Worm (Caenorhabditis elegans) whole organism, L2 larva: ENCODE measurements around the gene B0545.4.

ENCODE experiments used
- C34F6.9 ChIP-seq: fragments of 150-350 bp; optimal IDR thresholded peaks from 2 replicates; lab custom pipeline; 2014; ENCODE audit warnings: missing biosample characterization, missing genetic modification characterization
- F13H6.1 ChIP-seq: sonication (generic microtip); optimal IDR thresholded peaks from 2 replicates; lab custom pipeline; 2016; ENCODE audit warnings: missing genetic modification characterization, missing compliant biosample characterization
- R02D3.7 ChIP-seq: fragments of 150-350 bp; optimal IDR thresholded peaks from 2 replicates; lab custom pipeline; 2014; ENCODE audit warnings: missing biosample characterization, missing genetic modification characterization
- Y55F3AM.14 ChIP-seq: fragments of 200-800 bp; sonication (Bioruptor generic); optimal IDR thresholded peaks from 2 replicates; lab custom pipeline; 2018; ENCODE audit warnings: mild to moderate bottlenecking, missing genetic modification characterization, missing compliant biosample characterization
- aly-2 ChIP-seq: fragments of 150-350 bp; optimal IDR thresholded peaks from 2 replicates; lab custom pipeline; 2014; ENCODE audit warnings: missing biosample characterization, missing genetic modification characterization
- blmp-1 ChIP-seq: sonication (generic microtip); optimal IDR thresholded peaks from 2 replicates; lab custom pipeline; 2017; ENCODE audit warnings: missing genetic modification characterization, mild to moderate bottlenecking, missing compliant biosample characterization, antibody characterized with exemption, moderate library complexity; ENCODE audit not compliant: insufficient read depth
- crh-2 ChIP-seq: sonication (generic microtip); optimal IDR thresholded peaks from 2 replicates; lab custom pipeline; 2017; ENCODE audit warnings: missing biosample characterization, missing genetic modification characterization
- egl-27 ChIP-seq: sonication (generic microtip); optimal IDR thresholded peaks from 3 replicates; lab custom pipeline; 2017; ENCODE audit warnings: missing biosample characterization, missing genetic modification reagents, missing genetic modification characterization
- elt-1 ChIP-seq: fragments of 150-350 bp; optimal IDR thresholded peaks from 2 replicates; lab custom pipeline; 2014; ENCODE audit warnings: missing biosample characterization, missing genetic modification characterization
- fos-1 ChIP-seq: fragments of 150-350 bp; optimal IDR thresholded peaks from 2 replicates; lab custom pipeline; 2014; ENCODE audit warnings: missing biosample characterization, missing genetic modification characterization
- lin-11 ChIP-seq: fragments of 150-350 bp; sonication (generic microtip); optimal IDR thresholded peaks from 2 replicates; lab custom pipeline; 2014; ENCODE audit warnings: missing biosample characterization, missing genetic modification characterization, inconsistent platforms, mixed read lengths
- lin-13 ChIP-seq: fragments of 150-350 bp; optimal IDR thresholded peaks from 2 replicates; lab custom pipeline; 2014; ENCODE audit warnings: missing biosample characterization, missing genetic modification reagents, missing genetic modification characterization
- lsy-2 ChIP-seq, 2 experiments: fragments of 150-350 bp in 1 of 2; sonication (generic microtip) in 1 of 2; optimal IDR thresholded peaks; 2 replicates each; lab custom pipeline; 2014 to 2017; ENCODE audit warnings: missing biosample characterization in 2 of 2, missing genetic modification characterization in 2 of 2
- mab-5 ChIP-seq: fragments of 150-350 bp; optimal IDR thresholded peaks from 2 replicates; lab custom pipeline; 2014; ENCODE audit warnings: missing biosample characterization, missing genetic modification characterization
- mdl-1 ChIP-seq, 2 experiments: fragments of 150-350 bp in 1 of 2; sonication (generic microtip) in 1 of 2; optimal IDR thresholded peaks; 2 replicates each; lab custom pipeline; 2017; ENCODE audit warnings: missing biosample characterization in 2 of 2, missing genetic modification characterization in 2 of 2
- nhr-11 ChIP-seq: fragments of 150-350 bp; optimal IDR thresholded peaks from 2 replicates; lab custom pipeline; 2014; ENCODE audit warnings: missing biosample characterization, missing genetic modification characterization
- nhr-12 ChIP-seq: fragments of 150-350 bp; optimal IDR thresholded peaks from 2 replicates; lab custom pipeline; 2014; ENCODE audit warnings: missing biosample characterization, missing genetic modification characterization
- nhr-129 ChIP-seq: fragments of 150-350 bp; optimal IDR thresholded peaks from 2 replicates; lab custom pipeline; 2014; ENCODE audit warnings: missing biosample characterization, missing genetic modification characterization
- nhr-21 ChIP-seq: fragments of 150-350 bp; optimal IDR thresholded peaks from 2 replicates; lab custom pipeline; 2014; ENCODE audit warnings: missing biosample characterization, missing genetic modification characterization
- nhr-23 ChIP-seq: fragments of 150-350 bp; optimal IDR thresholded peaks from 2 replicates; lab custom pipeline; 2014; ENCODE audit warnings: missing biosample characterization, missing genetic modification reagents, missing genetic modification characterization
- nhr-237 ChIP-seq: fragments of 150-350 bp; optimal IDR thresholded peaks from 2 replicates; lab custom pipeline; 2014; ENCODE audit warnings: missing biosample characterization, missing genetic modification characterization
- nhr-25 ChIP-seq: fragments of 150-350 bp; sonication (generic microtip); optimal IDR thresholded peaks from 3 replicates; lab custom pipeline; 2014; ENCODE audit warnings: missing biosample characterization, missing genetic modification characterization
- nhr-6 ChIP-seq: fragments of 150-350 bp; optimal IDR thresholded peaks from 2 replicates; lab custom pipeline; 2014; ENCODE audit warnings: missing biosample characterization, missing genetic modification characterization
- peb-1 ChIP-seq: fragments of 150-350 bp; optimal IDR thresholded peaks from 2 replicates; lab custom pipeline; 2014; ENCODE audit warnings: missing biosample characterization, missing genetic modification characterization
- sem-4 ChIP-seq: fragments of 150-350 bp; optimal IDR thresholded peaks from 2 replicates; lab custom pipeline; 2014; ENCODE audit warnings: missing biosample characterization, missing genetic modification reagents, missing genetic modification characterization
- skn-1 ChIP-seq: sonication (generic microtip); optimal IDR thresholded peaks from 2 replicates; lab custom pipeline; 2017; ENCODE audit warnings: missing biosample characterization, missing genetic modification characterization
- sma-3 ChIP-seq: sonication (generic microtip); optimal IDR thresholded peaks from 2 replicates; lab custom pipeline; 2016; ENCODE audit warnings: missing genetic modification reagents, missing genetic modification characterization, missing compliant biosample characterization
- sma-9 ChIP-seq, 2 experiments: fragments of 150-350 bp in 1 of 2; sonication (generic microtip) in 1 of 2; optimal IDR thresholded peaks; 2 replicates each; lab custom pipeline; 2014 to 2016; ENCODE audit warnings: missing genetic modification characterization in 2 of 2, mild to moderate bottlenecking in 1 of 2, missing biosample characterization in 1 of 2, missing compliant biosample characterization in 1 of 2, missing genetic modification reagents in 1 of 2, moderate library complexity in 1 of 2
- unc-39 ChIP-seq: fragments of 150-350 bp; optimal IDR thresholded peaks from 2 replicates; lab custom pipeline; 2014; ENCODE audit warnings: missing biosample characterization, missing genetic modification characterization
- zag-1 ChIP-seq: fragments of 150-350 bp; optimal IDR thresholded peaks from 2 replicates; lab custom pipeline; 2014; ENCODE audit warnings: missing biosample characterization, missing genetic modification characterization
- ztf-4 ChIP-seq: fragments of 150-350 bp; optimal IDR thresholded peaks from 2 replicates; lab custom pipeline; 2014; ENCODE audit warnings: missing biosample characterization, missing genetic modification characterization

Gene B0545.4

DNA sequence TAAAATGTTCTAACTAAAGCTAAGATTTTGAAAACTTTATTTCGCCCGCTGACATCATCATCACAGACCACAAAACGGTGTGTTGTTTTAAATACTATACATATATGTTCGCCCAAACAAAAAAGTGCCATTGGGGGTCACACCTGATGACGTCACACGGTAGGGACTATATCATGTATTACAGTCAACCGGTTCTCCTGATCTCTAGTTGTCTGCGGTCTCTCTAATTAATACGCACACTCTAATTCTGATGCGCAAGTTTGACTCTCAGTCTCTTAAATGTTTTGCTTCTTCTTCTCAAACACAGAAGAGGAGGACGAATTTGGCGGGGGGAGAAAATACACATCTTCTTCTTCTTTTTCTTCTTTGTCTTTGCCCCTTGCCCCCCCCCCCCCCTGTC lies 6.4 kb downstream of the B0545.4 start:
- TF ChIP-seq nhr-25 (tag; lab: Kevin White, UChicago) (peak; percentile 92), F13H6.1 (tag; lab: Kevin White, UChicago) (peak; percentile 9), sem-4 (tag; lab: Kevin White, UChicago) (peak; percentile 35), nhr-129 (tag; lab: Kevin White, UChicago) (peak; percentile 9), nhr-21 (tag; lab: Kevin White, UChicago) (peak; percentile 36), nhr-23 (no peak), sma-3 (GFP tag; lab: Kevin White, UChicago) (peak; percentile 81), R02D3.7 (tag; lab: Kevin White, UChicago) (no peak), crh-2 (tag; lab: Kevin White, UChicago) (peak; percentile 59), lsy-2 (tag; optimal IDR thresholded peaks at IDR 0.05; lab: Kevin White, UChicago) (peak in 1 of 2 experiments; percentile 24), sma-9 (GFP tag; optimal IDR thresholded peaks at IDR 0.05; lab: Kevin White, UChicago) (peak; percentile 51), sma-9 (tag; optimal IDR thresholded peaks at IDR 0.05; lab: Kevin White, UChicago) (no peak), ztf-4 (peak; percentile 11), nhr-12 (no peak), nhr-11 (tag; lab: Kevin White, UChicago) (no peak), skn-1 (tag; lab: Kevin White, UChicago) (no peak), Y55F3AM.14 (GFP tag; lab: Kevin White, UChicago) (peak; percentile 36), egl-27 (tag; lab: Kevin White, UChicago) (peak; percentile 6), mab-5 (tag; lab: Kevin White, UChicago) (no peak), blmp-1 (tag; lab: Kevin White, UChicago) (peak; percentile 59)
- TF ChIP-seq, all 48 proteins: peak for 13

DNA sequence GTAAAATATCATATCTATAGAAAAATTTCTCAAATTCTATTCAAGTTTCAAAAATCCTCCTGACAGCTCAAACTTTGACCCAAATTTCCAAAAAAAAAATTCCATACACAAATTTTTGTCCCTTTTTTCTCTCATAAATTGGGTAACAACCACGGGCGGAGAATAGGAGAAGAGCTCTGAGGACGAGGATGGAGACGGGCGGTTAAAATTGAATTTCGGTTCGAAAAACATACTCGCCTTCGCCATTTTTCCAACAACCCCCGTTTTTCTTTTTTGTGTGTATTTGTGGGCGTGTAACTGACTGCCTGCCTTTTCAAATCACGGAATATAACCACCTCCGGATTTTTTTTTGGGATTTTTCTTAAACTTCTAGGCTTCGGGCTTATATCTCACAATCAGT lies 11.5 kb downstream of the B0545.4 start:
- TF ChIP-seq mdl-1 (tag; optimal IDR thresholded peaks at IDR 0.05; lab: Kevin White, UChicago) (no peak), sma-3 (GFP tag; lab: Kevin White, UChicago) (no peak), F13H6.1 (tag; lab: Kevin White, UChicago) (no peak)

DNA sequence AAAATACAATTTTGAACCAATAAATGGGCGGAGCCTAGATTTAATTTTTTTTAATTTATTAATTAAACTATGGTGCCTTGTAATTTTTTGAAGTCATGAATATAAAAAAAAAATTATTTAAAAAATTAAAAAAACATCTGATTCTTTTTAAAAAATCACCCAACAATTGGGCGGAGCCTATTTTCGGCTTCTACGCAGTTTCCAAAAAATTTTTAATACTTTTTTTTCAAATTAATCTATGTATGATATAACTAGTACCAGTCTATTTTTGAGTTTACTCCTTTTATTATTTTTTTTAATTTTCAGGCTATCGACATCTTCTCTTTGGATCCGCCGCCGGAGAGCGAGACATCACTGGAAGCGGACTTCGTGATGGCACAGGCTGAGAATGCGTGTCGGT lies 17.5 kb downstream of the B0545.4 start, which contains the start of gene tpa-1:
TSS of gene tpa-1 (plus strand) at position 301 of the 400 bp plus-strand sequence.
- no peak for TF ChIP-seq elt-1 (tag; lab: Kevin White, UChicago)
- TF ChIP-seq sma-3 (GFP tag; lab: Kevin White, UChicago): no peak
- TF ChIP-seq zag-1 (tag; lab: Kevin White, UChicago): no peak
- TF ChIP-seq mab-5 (tag; lab: Kevin White, UChicago): no peak
- no peak for TF ChIP-seq nhr-237
- no peak for TF ChIP-seq aly-2 (tag; lab: Kevin White, UChicago)
- no peak for TF ChIP-seq unc-39 (tag; lab: Kevin White, UChicago)
- no peak for TF ChIP-seq peb-1 (tag; lab: Kevin White, UChicago)
- TF ChIP-seq nhr-129 (tag; lab: Kevin White, UChicago): no peak

DNA sequence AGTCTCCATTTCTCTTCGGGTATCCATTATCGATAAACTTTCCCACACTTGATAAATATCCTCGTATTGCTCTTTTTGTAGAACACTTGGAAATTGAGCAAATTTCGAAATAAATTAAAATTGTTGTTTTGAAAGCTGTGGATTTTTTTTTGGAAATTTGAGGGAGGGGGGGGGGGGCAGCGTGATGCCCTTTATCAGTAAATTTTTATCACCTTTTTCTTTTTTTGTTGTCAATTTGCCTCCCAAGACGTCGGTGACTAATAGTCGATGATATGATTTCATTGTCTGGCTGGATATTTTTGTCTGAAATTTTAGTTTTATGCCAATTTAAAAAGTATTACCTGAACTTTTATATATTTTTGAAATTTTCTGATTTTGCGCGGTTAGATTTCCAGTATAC lies 19.2 kb downstream of the B0545.4 start, which contains the start of gene scl-23:
TSS of gene scl-23 (minus strand) at position 101 of the 400 bp plus-strand sequence.
- TF ChIP-seq fos-1 (tag; lab: Kevin White, UChicago) (peak; percentile 30), nhr-25 (tag; lab: Kevin White, UChicago) (no peak)
- TF ChIP-seq, all 48 proteins: peak for 1

DNA sequence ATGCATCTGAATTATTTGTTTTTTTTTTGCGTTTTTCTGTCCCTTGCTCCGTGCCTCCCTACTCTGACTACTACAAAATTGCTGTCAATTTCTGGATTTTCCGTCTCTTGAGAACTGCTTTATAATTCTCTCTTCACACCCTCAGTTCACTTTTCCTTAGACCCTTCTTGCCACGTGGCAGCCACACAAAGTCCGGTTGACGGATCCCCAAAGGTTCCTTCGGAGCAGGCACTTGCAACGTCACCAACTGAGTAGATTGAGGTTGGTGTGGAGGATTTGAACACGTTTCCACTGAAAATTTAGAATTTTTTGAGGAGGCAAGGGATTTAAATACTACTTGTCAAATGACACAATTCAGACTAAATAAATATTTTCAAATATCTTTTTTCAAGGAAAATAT lies 22.5 kb downstream of the B0545.4 start:
- TF ChIP-seq Y55F3AM.14 (GFP tag; lab: Kevin White, UChicago): no peak
- TF ChIP-seq sma-9 (GFP tag; optimal IDR thresholded peaks at IDR 0.05; lab: Kevin White, UChicago): no peak
- TF ChIP-seq sma-9 (tag; optimal IDR thresholded peaks at IDR 0.05; lab: Kevin White, UChicago): no peak
- no peak for TF ChIP-seq sem-4 (tag; lab: Kevin White, UChicago)
- TF ChIP-seq skn-1 (tag; lab: Kevin White, UChicago): no peak
- TF ChIP-seq nhr-6 (tag; lab: Kevin White, UChicago): no peak
- no peak for TF ChIP-seq nhr-12
- TF ChIP-seq lin-13: no peak
- no peak for TF ChIP-seq lin-11
- TF ChIP-seq peb-1 (tag; lab: Kevin White, UChicago): no peak
- TF ChIP-seq C34F6.9 (tag; lab: Kevin White, UChicago): no peak
- TF ChIP-seq F13H6.1 (tag; lab: Kevin White, UChicago): no peak
- TF ChIP-seq unc-39 (tag; lab: Kevin White, UChicago): no peak
